Fruit fly (Drosophila melanogaster): Measurements from ENCODE around the gene Ubc2.
A peak's percentile ranks its signal among the peaks of the same experiment; 100 is the strongest.

Gene Ubc2

dm6 chr2L:10800877-10801719 lies 33.3 kb upstream of the Ubc2 start, which contains the start of gene CG31869 (continued):
- TF ChIP-seq Asciz (GFP tag; optimal IDR thresholded peaks at IDR 0.05) (no peak), sug (tag; optimal IDR thresholded peaks at IDR 0.05) (no peak), CG11695 (GFP tag; IDR thresholded peaks at IDR 0.05) (no peak), kay (GFP tag; optimal IDR thresholded peaks at IDR 0.05) (no peak), gcm (GFP tag; optimal IDR thresholded peaks at IDR 0.05) (no peak), MTF-1 (GFP tag; optimal IDR thresholded peaks at IDR 0.05; ENCODE audit: borderline replicate concordance) (no peak), pan (optimal IDR thresholded peaks at IDR 0.05) (no peak), pan (GFP tag; optimal IDR thresholded peaks at IDR 0.05 in 1 of 2, IDR thresholded peaks at IDR 0.05 in 1 of 2) (peak in 1 of 2 experiments; percentile 58), MBD-R2 (GFP tag; IDR thresholded peaks at IDR 0.05) (no peak), CG12391 (tag; optimal IDR thresholded peaks at IDR 0.05) (no peak), NFAT (GFP tag; IDR thresholded peaks at IDR 0.05) (peak; percentile 38; the same call in 1 of the 2 replicates), CG6791 (GFP tag; IDR thresholded peaks at IDR 0.05; ENCODE audit: partially characterized antibody) (0 out of 3 replicates have a peak, but pooled peaks have one; percentile 28), run (tag; optimal IDR thresholded peaks at IDR 0.05) (no peak), E2f2 (GFP tag; IDR thresholded peaks at IDR 0.05) (no peak), Dref (GFP tag; IDR thresholded peaks at IDR 0.05) (no peak), CG11085 (GFP tag; IDR thresholded peaks at IDR 0.05) (0 out of 2 replicates have a peak, but pooled peaks have one; percentile 42), CG7963 (GFP tag; IDR thresholded peaks at IDR 0.05; ENCODE audit: partially characterized antibody) (no peak), CG8359 (GFP tag; optimal IDR thresholded peaks at IDR 0.05; ENCODE audit: borderline replicate concordance) (no peak), gce (GFP tag; IDR thresholded peaks at IDR 0.05) (no peak), CTCF (GFP tag; optimal IDR thresholded peaks at IDR 0.05) (no peak), fru (optimal IDR thresholded peaks at IDR 0.05) (no peak), C15 (GFP tag; IDR thresholded peaks at IDR 0.05) (no peak), CG1792 (GFP tag; optimal IDR thresholded peaks at IDR 0.05) (no peak), CG32767 (GFP tag; IDR thresholded peaks at IDR 0.05) (no peak), lbe (GFP tag; optimal IDR thresholded peaks at IDR 0.05) (no peak), dimm (GFP tag; IDR thresholded peaks at IDR 0.05) (no peak), bbx (GFP tag; IDR thresholded peaks at IDR 0.05; ENCODE audit: partially characterized antibody) (no peak), Dad (GFP tag; optimal IDR thresholded peaks at IDR 0.05) (no peak), Oaz (GFP tag; IDR thresholded peaks at IDR 0.05) (0 out of 2 replicates have a peak, but pooled peaks have one; percentile 25), ATbp (GFP tag; optimal IDR thresholded peaks at IDR 0.05) (no peak), bcd (GFP tag; optimal IDR thresholded peaks at IDR 0.05) (no peak), CG6254 (GFP tag; optimal IDR thresholded peaks at IDR 0.05) (no peak), zen2 (GFP tag; IDR thresholded peaks at IDR 0.05; ENCODE audit: partially characterized antibody) (no peak), ttk (GFP tag; IDR thresholded peaks at IDR 0.05) (peak; percentile 40; the same call in 1 of the 2 replicates), Optix (GFP tag; IDR thresholded peaks at IDR 0.05) (0 out of 3 replicates have a peak, but pooled peaks have one; percentile 34), Sry-β (GFP tag; optimal IDR thresholded peaks at IDR 0.05) (peak; percentile 86), mam (GFP tag; optimal IDR thresholded peaks at IDR 0.05) (no peak), CG4360 (GFP tag; IDR thresholded peaks at IDR 0.05) (0 out of 2 replicates have a peak, but pooled peaks have one; percentile 24), Hr51 (GFP tag; optimal IDR thresholded peaks at IDR 0.05) (no peak), chinmo (GFP tag; IDR thresholded peaks at IDR 0.05; ENCODE audit: partially characterized antibody) (0 out of 4 replicates have a peak, but pooled peaks have one; percentile 71), sima (GFP tag; optimal IDR thresholded peaks at IDR 0.05) (no peak), tgo (GFP tag; IDR thresholded peaks at IDR 0.05) (no peak), CG14965 (GFP tag; optimal IDR thresholded peaks at IDR 0.05; ENCODE audit: borderline replicate concordance) (no peak), tio (GFP tag; optimal IDR thresholded peaks at IDR 0.05) (no peak), Hr39 (optimal IDR thresholded peaks at IDR 0.05) (no peak), vfl (GFP tag; optimal IDR thresholded peaks at IDR 0.05) (no peak), CG17829 (tag; optimal IDR thresholded peaks at IDR 0.05) (no peak), dati (GFP tag; IDR thresholded peaks at IDR 0.05) (no peak), z (GFP tag; IDR thresholded peaks at IDR 0.05) (no peak), bowl (GFP tag; IDR thresholded peaks at IDR 0.05) (no peak)

Data from whole organism, embryonic.